Fruit fly (Drosophila melanogaster) whole organism, prepupa: ENCODE measurements around the gene Cpr65Ax1.

Experiments used
- Blimp-1 ChIP-seq: fragments of 200-800 bp; sonication (Bioruptor generic); optimal IDR thresholded peaks from 3 replicates; lab custom pipeline; 2017; ENCODE audit warnings: missing biosample characterization, missing genetic modification characterization, mild to moderate bottlenecking, moderate library complexity, missing genetic modification reagents
- CG16779 ChIP-seq: fragments of 200-800 bp; sonication (Bioruptor generic); optimal IDR thresholded peaks from 3 replicates; lab custom pipeline; 2017; ENCODE audit warnings: missing biosample characterization, mild to moderate bottlenecking, missing genetic modification characterization
- CG31627 ChIP-seq: fragments of 200-800 bp; sonication (Bioruptor generic); optimal IDR thresholded peaks from 3 replicates; lab custom pipeline; 2016; ENCODE audit warnings: missing biosample characterization, missing genetic modification characterization
- CG6854 ChIP-seq: fragments of 200-800 bp; sonication (Bioruptor generic); optimal IDR thresholded peaks from 2 replicates; lab custom pipeline; 2017; ENCODE audit warnings: missing biosample characterization, mild to moderate bottlenecking, missing genetic modification characterization
- Lpt ChIP-seq: fragments of 200-800 bp; sonication (Bioruptor generic); optimal IDR thresholded peaks from 3 replicates; lab custom pipeline; 2016; ENCODE audit warnings: missing biosample characterization, missing genetic modification characterization
- OdsH ChIP-seq: fragments of 200-800 bp; sonication (Bioruptor generic); optimal IDR thresholded peaks from 3 replicates; lab custom pipeline; 2016; ENCODE audit warnings: missing biosample characterization, missing genetic modification characterization
- dsx ChIP-seq: fragments of 200-800 bp; optimal IDR thresholded peaks from 3 replicates; lab custom pipeline; 2019; ENCODE audit warnings: missing biosample characterization, mild to moderate bottlenecking, missing genetic modification characterization, moderate library complexity; ENCODE audit not compliant: poor library complexity, severe bottlenecking
- lz ChIP-seq: fragments of 200-800 bp; sonication (Bioruptor generic); optimal IDR thresholded peaks from 3 replicates; lab custom pipeline; 2016; ENCODE audit warnings: missing biosample characterization, missing genetic modification characterization

DNA sequence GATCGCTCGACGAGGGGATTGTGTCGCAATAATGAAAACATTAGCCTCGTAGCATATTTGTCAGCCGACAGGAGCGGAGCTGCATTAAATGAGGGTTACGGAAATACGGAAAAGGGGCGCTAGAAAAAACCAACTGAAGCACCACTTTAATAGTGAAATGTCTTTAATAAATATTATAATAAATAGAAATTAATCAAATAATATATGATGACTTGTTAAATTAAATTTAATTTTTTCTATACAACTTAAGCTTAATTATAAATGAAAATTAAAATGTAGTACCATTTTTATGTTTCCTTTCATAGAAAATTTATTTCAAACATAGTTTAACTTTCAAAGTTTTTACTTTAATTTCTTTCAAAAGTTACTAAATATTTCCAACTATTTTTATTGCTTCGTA, 14.2 kb upstream of the Cpr65Ax1 start:
- no peak for TF ChIP-seq lz (GFP tag; lab: Kevin White, UChicago)
- no peak for TF ChIP-seq CG31627 (GFP tag; lab: Kevin White, UChicago)
- no peak for TF ChIP-seq OdsH
- no peak for TF ChIP-seq dsx
- TF ChIP-seq CG6854 (GFP tag; lab: Kevin White, UChicago): no peak
- TF ChIP-seq Lpt (GFP tag; lab: Kevin White, UChicago): no peak
- TF ChIP-seq CG16779: no peak
- TF ChIP-seq Blimp-1 (GFP tag; lab: Kevin White, UChicago): no peak
